Fruit fly (Drosophila melanogaster): ENCODE data around the gene SmE.

The SmE gene

DNA sequence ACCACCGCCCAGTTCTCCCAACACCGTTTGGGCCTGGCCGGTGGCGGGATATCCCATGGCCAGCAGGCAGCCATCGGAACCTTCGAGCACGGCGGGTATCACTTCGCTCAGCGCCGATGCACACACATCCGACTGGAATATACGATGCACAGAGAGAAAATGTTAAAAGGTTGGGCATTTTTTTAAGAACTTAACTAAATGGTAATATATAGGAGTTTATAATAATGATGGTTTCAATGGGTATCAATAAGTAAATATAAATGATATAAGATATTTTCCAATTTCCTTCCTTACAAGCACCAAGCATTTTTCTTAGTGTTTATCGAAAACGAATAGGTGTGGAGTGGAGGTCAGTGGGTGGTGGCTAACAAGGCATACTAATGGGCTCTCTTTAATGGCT, 33.6 kb downstream of the SmE start:
- TF ChIP-seq pad (GFP tag; optimal IDR thresholded peaks at IDR 0.05) (no peak), cnc (optimal IDR thresholded peaks at IDR 0.05) (no peak), toe (GFP tag; optimal IDR thresholded peaks at IDR 0.05) (no peak), Hr96 (GFP tag; optimal IDR thresholded peaks at IDR 0.05) (no peak), Crg-1 (GFP tag; optimal IDR thresholded peaks at IDR 0.05) (no peak)

DNA sequence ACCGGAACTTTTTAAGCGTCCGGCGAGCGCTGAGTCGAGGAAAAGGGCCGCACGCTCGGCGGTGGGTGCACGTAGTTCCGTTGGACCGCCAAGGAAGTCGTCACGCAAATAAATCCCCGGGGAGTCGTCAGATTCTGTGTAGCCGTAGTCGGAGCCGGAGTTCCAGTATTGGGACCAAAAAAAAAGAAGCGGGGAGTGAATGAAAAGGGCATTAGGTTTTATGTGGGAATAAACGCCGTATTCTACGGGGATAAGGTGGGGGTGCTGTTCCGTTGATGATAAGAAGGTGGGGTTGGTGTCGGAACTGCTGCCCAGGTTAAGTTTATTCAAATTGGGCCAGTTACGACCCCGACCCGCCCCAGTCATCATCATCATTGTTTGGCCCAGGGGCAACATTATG, 34.8 kb downstream of the SmE start:
- TF ChIP-seq Crg-1 (GFP tag; optimal IDR thresholded peaks at IDR 0.05): no peak
- TF ChIP-seq Clk (GFP tag; optimal IDR thresholded peaks at IDR 0.05): no peak
- no peak for TF ChIP-seq Mnt (GFP tag; optimal IDR thresholded peaks at IDR 0.05)
- TF ChIP-seq bab1 (GFP tag; optimal IDR thresholded peaks at IDR 0.05): no peak
- TF ChIP-seq Hr96 (GFP tag; optimal IDR thresholded peaks at IDR 0.05): no peak

DNA sequence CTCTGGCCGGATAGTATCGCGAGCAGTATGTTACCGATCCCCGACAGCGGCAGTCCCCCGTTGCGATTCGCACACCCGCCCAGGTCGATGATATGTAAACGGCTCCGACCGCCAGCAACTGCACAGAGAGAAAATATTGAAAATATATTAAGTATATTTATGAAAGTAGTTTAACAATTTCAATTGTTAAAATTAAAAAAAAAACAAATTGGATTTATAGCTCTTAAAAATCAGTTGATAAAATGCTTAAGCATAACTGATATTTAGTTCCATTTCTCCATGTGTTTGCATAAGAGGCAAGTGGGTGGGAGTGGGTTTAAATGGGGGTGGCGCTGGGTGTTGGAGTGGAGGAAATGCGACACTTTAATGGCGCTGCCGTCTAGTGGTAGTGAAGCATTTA, 35.8 kb downstream of the SmE start:
- TF ChIP-seq CG33017 (tag; optimal IDR thresholded peaks at IDR 0.05) (no peak), CG7101 (tag; optimal IDR thresholded peaks at IDR 0.05) (no peak)

DNA sequence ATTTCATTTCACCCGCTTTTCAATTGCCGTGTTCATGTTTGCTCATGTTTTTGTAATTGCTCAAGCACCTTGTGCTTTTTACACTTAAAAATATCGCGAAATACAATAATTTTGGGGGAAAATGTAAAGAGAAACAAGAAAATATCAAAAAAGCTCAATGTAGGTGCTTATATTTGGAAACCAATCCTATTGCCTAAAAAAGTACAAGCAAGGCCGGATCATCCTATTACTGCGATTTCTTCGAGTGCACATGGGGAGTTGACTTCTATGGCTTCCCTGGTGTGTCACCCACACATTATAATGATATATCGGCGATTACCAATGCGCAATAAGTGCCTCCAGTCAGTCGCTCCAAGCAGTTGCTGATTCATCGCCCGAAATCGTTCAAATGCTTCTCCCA, 44.0 kb downstream of the SmE start:
- TF ChIP-seq CG14711 (tag; optimal IDR thresholded peaks at IDR 0.05): no peak
- no peak for TF ChIP-seq CG7101 (tag; optimal IDR thresholded peaks at IDR 0.05)
- TF ChIP-seq toe (GFP tag; optimal IDR thresholded peaks at IDR 0.05): no peak
- TF ChIP-seq ovo (GFP tag; optimal IDR thresholded peaks at IDR 0.05): no peak
- no peak for TF ChIP-seq Crg-1 (GFP tag; optimal IDR thresholded peaks at IDR 0.05)
- no peak for TF ChIP-seq kay (GFP tag; ENCODE audit: borderline replicate concordance)
- TF ChIP-seq tj (GFP tag; optimal IDR thresholded peaks at IDR 0.05): no peak
- no peak for TF ChIP-seq Mnt (GFP tag; optimal IDR thresholded peaks at IDR 0.05)
- no peak for TF ChIP-seq CG33017 (tag; optimal IDR thresholded peaks at IDR 0.05)
- TF ChIP-seq cnc (optimal IDR thresholded peaks at IDR 0.05): no peak
- TF ChIP-seq CG12768 (GFP tag; optimal IDR thresholded peaks at IDR 0.05): no peak
- no peak for TF ChIP-seq Clk (GFP tag; optimal IDR thresholded peaks at IDR 0.05)

DNA sequence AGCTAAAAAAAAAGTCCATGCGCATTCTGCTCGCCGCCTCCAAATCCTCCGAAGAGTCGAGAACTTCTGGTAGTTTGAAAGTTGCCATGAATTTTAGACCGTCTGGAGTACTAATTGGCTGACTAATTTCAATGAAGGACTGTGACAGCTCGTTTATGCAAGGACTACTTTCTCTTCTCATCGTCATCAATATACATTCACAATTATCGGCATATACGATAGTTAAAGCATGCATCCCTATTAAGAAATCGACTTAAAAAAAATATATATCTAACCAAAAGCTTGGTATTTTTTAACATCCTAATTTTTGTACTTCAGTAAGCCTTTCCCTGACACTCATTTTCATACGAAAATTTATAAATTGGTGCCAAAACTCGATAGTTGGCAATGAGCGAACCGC, 45.1 kb downstream of the SmE start, which contains the start of gene CG14537:
CG14537 (plus strand) TSS at position 301 of the 400 bp plus-strand sequence.
- TF ChIP-seq CG33017 (tag; optimal IDR thresholded peaks at IDR 0.05): no peak
- TF ChIP-seq CG11617 (GFP tag; optimal IDR thresholded peaks at IDR 0.05): no peak
- TF ChIP-seq cic (GFP tag; optimal IDR thresholded peaks at IDR 0.05): no peak
- no peak for TF ChIP-seq bab1 (GFP tag; optimal IDR thresholded peaks at IDR 0.05)
- no peak for TF ChIP-seq pad (GFP tag; optimal IDR thresholded peaks at IDR 0.05)
- no peak for TF ChIP-seq Hr96 (GFP tag; optimal IDR thresholded peaks at IDR 0.05)
- no peak for TF ChIP-seq Clk (GFP tag; optimal IDR thresholded peaks at IDR 0.05)
- no peak for TF ChIP-seq CG5204 (GFP tag; optimal IDR thresholded peaks at IDR 0.05)
- TF ChIP-seq CG7101 (tag; optimal IDR thresholded peaks at IDR 0.05): no peak
- TF ChIP-seq CG12768 (GFP tag; optimal IDR thresholded peaks at IDR 0.05): no peak
- no peak for TF ChIP-seq CG1620 (GFP tag; optimal IDR thresholded peaks at IDR 0.05)
- no peak for TF ChIP-seq Crg-1 (GFP tag; optimal IDR thresholded peaks at IDR 0.05)
- TF ChIP-seq toe (GFP tag; optimal IDR thresholded peaks at IDR 0.05): no peak

DNA sequence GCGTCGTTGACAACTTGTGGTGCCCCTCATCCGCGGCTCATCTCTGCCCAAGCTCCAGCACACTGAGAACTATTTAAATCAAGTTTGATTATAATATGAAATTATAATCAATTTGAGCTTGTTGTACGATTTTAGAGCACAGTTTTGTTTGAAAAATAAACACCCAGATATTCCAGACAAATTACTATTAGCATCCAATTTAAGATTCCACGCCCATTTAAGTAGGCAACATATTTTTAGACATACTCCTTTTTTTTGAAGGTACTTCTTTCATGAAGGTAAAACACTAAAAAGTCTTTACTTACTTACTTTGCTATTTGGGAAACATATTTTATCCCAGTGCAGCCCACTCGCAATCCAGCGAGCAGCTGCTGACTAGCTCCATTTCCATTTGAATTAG, 47.2 kb downstream of the SmE start:
- TF ChIP-seq ovo (GFP tag; optimal IDR thresholded peaks at IDR 0.05): no peak
